Fruit fly (Drosophila melanogaster) Kc167 (cell line): ENCODE data around the gene CG17141.

Experiments used
- Myc ChIP-seq: fragments of >200 bp; optimal IDR thresholded peaks from 2 replicates; lab custom pipeline; 2017; ENCODE audit warnings: missing external identifiers
- Sin3A ChIP-seq: fragments of >200 bp; optimal IDR thresholded peaks from 2 replicates; lab custom pipeline; 2018; ENCODE audit warnings: missing external identifiers
- h ChIP-seq: fragments of >200 bp; optimal IDR thresholded peaks from 3 replicates; lab custom pipeline; 2018; ENCODE audit warnings: missing external identifiers
- insv ChIP-seq: fragments of >200 bp; optimal IDR thresholded peaks from 3 replicates; lab custom pipeline; 2018; ENCODE audit warnings: missing external identifiers
- psq ChIP-seq: fragments of >200 bp; optimal IDR thresholded peaks from 2 replicates; lab custom pipeline; 2017; ENCODE audit warnings: missing external identifiers
- ttk ChIP-seq: sonication (Bioruptor generic); optimal IDR thresholded peaks from 2 replicates; lab custom pipeline; 2017; ENCODE audit warnings: missing external identifiers

Gene CG17141

dm6 chr3R:22747423-22748090, at the start of gene CG17141:
Gene CG17141 (minus strand): TSS chr3R:22747599.
- TF ChIP-seq h (lab: Kevin White, UChicago): no peak
- TF ChIP-seq Sin3A (lab: Kevin White, UChicago): no peak
- TF ChIP-seq ttk (lab: Kevin White, UChicago): no peak
- TF ChIP-seq insv (lab: Kevin White, UChicago): no peak
- no peak for TF ChIP-seq psq
- no peak for TF ChIP-seq Myc (lab: Kevin White, UChicago)

DNA sequence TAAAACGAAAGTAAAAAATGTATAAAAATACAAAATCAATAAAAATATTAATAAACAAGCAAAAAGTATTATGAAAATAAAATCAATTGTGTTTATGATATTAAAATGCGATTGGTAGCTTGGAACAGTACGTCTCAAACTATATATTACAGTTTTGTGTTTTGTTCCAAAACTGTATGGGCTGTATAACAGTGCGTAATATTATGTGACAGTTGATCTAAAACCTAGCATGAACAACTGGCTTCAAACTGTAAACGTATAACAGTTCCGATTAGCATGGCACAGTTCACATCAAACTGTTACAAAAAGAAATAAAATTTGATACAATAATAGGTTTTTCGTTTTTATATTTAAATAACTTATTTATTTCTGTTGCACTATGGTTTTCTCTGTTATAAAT, 46.6 kb upstream of the CG17141 start:
- no peak for TF ChIP-seq Sin3A (lab: Kevin White, UChicago)

- no peak for TF ChIP-seq Sin3A (lab: Kevin White, UChicago)
- no peak for TF ChIP-seq psq
- TF ChIP-seq ttk (lab: Kevin White, UChicago): no peak
- TF ChIP-seq insv (lab: Kevin White, UChicago): no peak
- TF ChIP-seq h (lab: Kevin White, UChicago): no peak
- TF ChIP-seq Myc (lab: Kevin White, UChicago): no peak
Observed at dm6 chr3R:22789106-22789505, 41.7 kb upstream of the CG17141 start.

DNA sequence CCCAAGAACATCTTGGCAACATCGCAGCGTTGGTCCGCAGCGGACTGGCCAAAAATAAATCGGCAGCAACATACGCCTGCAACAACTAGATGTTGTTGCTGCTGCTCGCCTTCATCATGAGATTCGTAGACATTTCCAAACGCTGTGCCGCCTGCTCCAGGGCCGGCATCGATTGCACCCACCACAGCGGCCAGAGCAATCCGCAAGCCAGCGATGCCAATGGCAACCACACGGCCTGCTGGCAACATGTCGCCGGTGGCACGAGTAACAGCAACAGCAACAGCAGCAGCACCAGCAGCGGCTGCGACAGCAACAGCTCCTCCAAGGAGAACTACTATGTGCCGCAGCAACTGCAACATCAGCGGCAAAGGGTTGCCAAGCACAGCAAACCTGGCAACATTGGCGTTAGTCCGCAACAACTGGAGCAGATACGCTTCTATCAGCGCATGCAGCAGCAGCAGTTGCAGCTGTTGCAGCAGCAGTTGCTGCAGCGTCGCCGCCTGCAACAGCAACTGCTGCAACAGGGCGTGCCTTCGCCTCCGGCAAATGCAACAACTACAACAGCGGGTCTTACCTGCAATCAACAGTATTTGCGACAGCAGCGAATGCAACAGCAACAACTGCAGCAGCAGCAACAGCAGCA, 37.4 kb upstream of the CG17141 start:
- TF ChIP-seq ttk (lab: Kevin White, UChicago) (no peak), Myc (lab: Kevin White, UChicago) (no peak), psq (no peak), insv (lab: Kevin White, UChicago) (no peak), Sin3A (lab: Kevin White, UChicago) (no peak), h (lab: Kevin White, UChicago) (no peak)

DNA sequence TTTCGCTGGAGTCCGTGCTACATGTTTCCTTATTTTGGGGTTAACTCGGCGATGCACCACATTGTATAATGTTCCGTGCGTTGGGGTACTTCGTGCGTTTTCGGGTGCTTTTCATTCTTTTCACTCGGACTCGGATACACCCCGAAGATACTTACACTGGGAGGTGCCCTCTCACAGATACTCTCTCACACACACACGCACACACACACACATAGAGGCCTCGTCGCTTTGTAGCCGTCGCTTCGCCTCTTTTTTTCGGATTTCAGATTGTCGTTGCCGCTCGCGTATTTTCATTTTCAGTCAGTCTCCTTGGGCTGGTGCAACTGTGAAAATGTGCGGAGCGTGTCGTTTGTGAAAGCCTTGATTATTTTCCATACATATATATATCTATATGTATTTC, 34.0 kb upstream of the CG17141 start:
- no peak for TF ChIP-seq Myc (lab: Kevin White, UChicago)
- TF ChIP-seq Sin3A (lab: Kevin White, UChicago): no peak
- no peak for TF ChIP-seq ttk (lab: Kevin White, UChicago)
- TF ChIP-seq h (lab: Kevin White, UChicago): no peak
- TF ChIP-seq psq: no peak
- TF ChIP-seq insv (lab: Kevin White, UChicago): no peak

dm6 chr3R:22780135-22780534, 32.7 kb upstream of the CG17141 start:
- TF ChIP-seq insv (lab: Kevin White, UChicago) (no peak), h (lab: Kevin White, UChicago) (no peak), Sin3A (lab: Kevin White, UChicago) (no peak), Myc (lab: Kevin White, UChicago) (no peak), psq (no peak), ttk (lab: Kevin White, UChicago) (no peak)

DNA sequence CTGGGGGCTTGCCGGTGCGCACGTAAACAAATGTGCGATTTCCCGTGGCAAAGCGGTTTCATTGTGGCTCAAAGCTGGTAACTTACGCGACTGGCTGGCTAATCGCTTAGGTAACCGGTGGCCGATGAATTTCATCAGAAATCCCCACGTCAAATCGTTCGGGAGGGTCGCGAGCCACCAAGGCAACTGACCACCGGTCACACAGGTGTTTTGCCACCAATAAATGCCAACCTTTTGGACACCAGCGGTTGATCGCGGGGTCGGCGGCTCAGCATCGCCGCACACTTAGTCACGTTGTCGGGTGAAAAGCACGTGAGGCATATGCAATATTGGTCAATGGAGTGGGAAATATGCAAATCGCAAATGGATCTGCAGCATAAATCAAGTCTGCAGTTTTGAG, 29.1 kb upstream of the CG17141 start:
- TF ChIP-seq insv (lab: Kevin White, UChicago): no peak
- no peak for TF ChIP-seq h (lab: Kevin White, UChicago)
- no peak for TF ChIP-seq Myc (lab: Kevin White, UChicago)
- TF ChIP-seq Sin3A (lab: Kevin White, UChicago): no peak
- no peak for TF ChIP-seq ttk (lab: Kevin White, UChicago)
- TF ChIP-seq psq: no peak

DNA sequence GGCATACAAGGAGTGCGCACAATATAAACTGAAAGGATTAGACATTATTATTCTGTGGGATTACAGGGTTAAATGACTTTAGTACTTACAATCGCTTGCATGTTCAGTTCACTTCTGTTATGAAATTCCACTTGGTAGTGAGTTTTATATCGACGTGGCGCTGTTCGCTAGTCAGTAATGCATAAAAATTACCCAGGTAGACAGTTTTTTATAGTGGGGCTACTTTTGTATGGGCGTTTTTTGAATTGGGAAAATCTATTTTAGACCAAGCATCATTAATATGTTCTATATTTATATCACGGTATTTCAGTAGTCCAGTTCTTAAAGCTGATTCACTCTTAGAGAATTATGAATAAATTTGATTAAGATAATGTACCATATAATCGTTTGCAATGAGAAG, 24.3 kb upstream of the CG17141 start, which contains the start of gene CG43095:
Gene CG43095, minus strand, starts transcription at position 101 of the 400 bp plus-strand sequence.
- TF ChIP-seq h (lab: Kevin White, UChicago) (no peak), Myc (lab: Kevin White, UChicago) (no peak), ttk (lab: Kevin White, UChicago) (no peak), insv (lab: Kevin White, UChicago) (no peak), psq (no peak), Sin3A (lab: Kevin White, UChicago) (no peak)

dm6 chr3R:22770887-22771286, 23.5 kb upstream of the CG17141 start, which contains the start of gene CG43094:
Gene CG43094 (minus strand): TSS chr3R:22770987.
- no peak for TF ChIP-seq Myc (lab: Kevin White, UChicago)
- no peak for TF ChIP-seq ttk (lab: Kevin White, UChicago)
- no peak for TF ChIP-seq Sin3A (lab: Kevin White, UChicago)
- no peak for TF ChIP-seq psq
- TF ChIP-seq insv (lab: Kevin White, UChicago): no peak
- no peak for TF ChIP-seq h (lab: Kevin White, UChicago)

DNA sequence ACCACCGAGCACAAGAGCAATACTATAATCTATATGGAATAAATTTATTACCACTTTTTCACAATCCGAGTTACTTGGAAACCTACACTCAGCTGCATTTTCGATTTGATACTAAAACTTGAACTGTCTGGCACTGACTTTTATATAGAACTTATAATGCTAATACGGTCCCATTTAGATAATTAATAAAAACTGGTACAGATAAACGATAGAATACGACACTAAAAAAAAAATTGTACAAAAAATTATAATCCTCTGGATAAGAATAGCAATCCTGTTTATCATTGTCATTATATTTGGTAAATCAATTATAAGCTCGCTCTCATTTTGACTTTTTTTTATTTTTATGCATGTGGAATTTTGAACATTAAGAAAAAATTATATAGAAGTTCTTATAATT, 22.8 kb upstream of the CG17141 start, which contains the start of gene CG43093:
Gene CG43093, minus strand, starts transcription at position 101 of the 400 bp plus-strand sequence.
- TF ChIP-seq Myc (lab: Kevin White, UChicago): no peak
- TF ChIP-seq psq: no peak
- TF ChIP-seq insv (lab: Kevin White, UChicago): no peak
- TF ChIP-seq ttk (lab: Kevin White, UChicago): no peak
- TF ChIP-seq Sin3A (lab: Kevin White, UChicago): no peak

DNA sequence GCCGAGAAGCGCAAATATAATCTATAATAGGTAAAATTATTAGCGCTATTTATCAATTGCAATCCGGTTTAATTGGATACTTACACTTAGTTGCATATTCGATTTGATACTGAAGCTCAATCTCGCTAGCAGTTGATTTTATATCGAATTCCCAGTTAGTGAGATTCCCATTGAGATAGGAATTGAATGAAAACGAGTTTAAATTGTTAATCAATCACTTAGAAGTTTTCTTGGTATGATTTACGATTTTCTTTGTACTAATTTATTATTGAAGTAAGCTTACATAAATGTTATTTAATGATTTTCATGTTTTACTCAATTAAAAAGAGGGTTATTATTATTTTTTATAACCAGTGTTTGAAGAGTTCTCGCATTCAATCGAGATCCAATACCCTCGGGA, 22.2 kb upstream of the CG17141 start, which contains the start of gene CG43092:
Gene CG43092, minus strand, starts transcription at position 101 of the 400 bp plus-strand sequence.
- TF ChIP-seq insv (lab: Kevin White, UChicago) (no peak), psq (no peak), ttk (lab: Kevin White, UChicago) (no peak), Myc (lab: Kevin White, UChicago) (no peak), Sin3A (lab: Kevin White, UChicago) (no peak), h (lab: Kevin White, UChicago) (no peak)

- TF ChIP-seq insv (lab: Kevin White, UChicago) (no peak), Myc (lab: Kevin White, UChicago) (no peak), h (lab: Kevin White, UChicago) (no peak), psq (no peak), Sin3A (lab: Kevin White, UChicago) (no peak)
Observed at dm6 chr3R:22768633-22769032, 21.2 kb upstream of the CG17141 start, which contains the start of gene CG43091. Gene CG43091 (minus strand): TSS chr3R:22768733.
